Fruit fly (Drosophila melanogaster) whole organism, wandering third instar larva: ENCODE measurements around the gene Dip-B.

Experiments used
- Abd-B ChIP-seq: fragments of >200 bp; optimal IDR thresholded peaks from 2 replicates; lab custom pipeline; 2017; ENCODE audit warnings: missing biosample characterization, missing genetic modification characterization
- CG32264 ChIP-seq: fragments of 200-800 bp; sonication (Bioruptor generic); optimal IDR thresholded peaks from 2 replicates; lab custom pipeline; 2016; ENCODE audit warnings: missing biosample characterization, missing genetic modification characterization
- CG9705 ChIP-seq: fragments of 200-800 bp; sonication (Bioruptor generic); optimal IDR thresholded peaks from 2 replicates; lab custom pipeline; 2018; ENCODE audit warnings: missing biosample characterization, mild to moderate bottlenecking, missing genetic modification characterization
- CrebA ChIP-seq: fragments of 200-800 bp; sonication (Bioruptor generic); optimal IDR thresholded peaks from 2 replicates; lab custom pipeline; 2016; ENCODE audit warnings: missing biosample characterization, mild to moderate bottlenecking, missing genetic modification characterization, borderline replicate concordance
- Dfd ChIP-seq: fragments of >200 bp; optimal IDR thresholded peaks from 2 replicates; lab custom pipeline; 2017; ENCODE audit warnings: missing biosample characterization, missing genetic modification characterization
- GATAd ChIP-seq: sonication (Bioruptor generic); optimal IDR thresholded peaks from 2 replicates; lab custom pipeline; 2016; ENCODE audit warnings: missing biosample characterization, missing genetic modification characterization
- Hnf4 ChIP-seq: fragments of 200-800 bp; sonication (Bioruptor generic); optimal IDR thresholded peaks from 2 replicates; lab custom pipeline; 2016; ENCODE audit warnings: missing biosample characterization, mild to moderate bottlenecking, missing genetic modification characterization
- Hr78 ChIP-seq: fragments of >200 bp; optimal IDR thresholded peaks from 2 replicates; lab custom pipeline; 2017; ENCODE audit warnings: missing biosample characterization, missing genetic modification characterization
- Hr83 ChIP-seq: fragments of 200-300 bp; sonication (Bioruptor generic); optimal IDR thresholded peaks from 2 replicates; lab custom pipeline; 2016; ENCODE audit warnings: missing biosample characterization, mild to moderate bottlenecking, missing genetic modification characterization, moderate library complexity; ENCODE audit not compliant: poor library complexity, severe bottlenecking
- Mio ChIP-seq: sonication (Bioruptor generic); optimal IDR thresholded peaks from 2 replicates; lab custom pipeline; 2016; ENCODE audit warnings: missing biosample characterization, missing genetic modification characterization
- Myc ChIP-seq: fragments of >200 bp; optimal IDR thresholded peaks from 2 replicates; lab custom pipeline; 2017
- N ChIP-seq: fragments of >200 bp; optimal IDR thresholded peaks from 2 replicates; lab custom pipeline; 2018; ENCODE audit warnings: missing biosample characterization, missing external identifiers, missing genetic modification characterization
- OdsH ChIP-seq: fragments of 200-800 bp; sonication (Bioruptor generic); optimal IDR thresholded peaks from 2 replicates; lab custom pipeline; 2016; ENCODE audit warnings: missing biosample characterization, mild to moderate bottlenecking, missing genetic modification characterization
- Rel ChIP-seq, 2 experiments: fragments of 200-800 bp; sonication (Bioruptor generic) in 1 of 2; optimal IDR thresholded peaks; 2 replicates in 1 of 2; 3 replicates in 1 of 2; lab custom pipeline; 2016 to 2019; ENCODE audit warnings: mild to moderate bottlenecking in 2 of 2, missing biosample characterization in 2 of 2, missing genetic modification characterization in 2 of 2, moderate library complexity in 1 of 2
- Sp1 ChIP-seq: fragments of 200-800 bp; sonication (Bioruptor generic); optimal IDR thresholded peaks from 3 replicates; lab custom pipeline; 2019; ENCODE audit warnings: missing biosample characterization, mild to moderate bottlenecking, missing genetic modification characterization, moderate library complexity
- Vsx2 ChIP-seq: fragments of 200-300, 225-300 bp; sonication (Bioruptor generic); optimal IDR thresholded peaks from 2 replicates; lab custom pipeline; 2018; ENCODE audit warnings: missing biosample characterization, missing genetic modification characterization; ENCODE audit not compliant: partially characterized antibody
- br ChIP-seq: fragments of 200-800 bp; sonication (Bioruptor generic); optimal IDR thresholded peaks from 2 replicates; lab custom pipeline; 2016; ENCODE audit warnings: missing biosample characterization, missing genetic modification characterization
- brk ChIP-seq: fragments of 200-800 bp; sonication (Bioruptor generic); optimal IDR thresholded peaks from 2 replicates; lab custom pipeline; 2016; ENCODE audit warnings: missing biosample characterization, mild to moderate bottlenecking, missing genetic modification characterization
- dl ChIP-seq, 2 experiments: fragments of 175-275, 200-275 bp in 1 of 2; fragments of 200-275 bp in 1 of 2; sonication (Bioruptor generic); optimal IDR thresholded peaks; lab custom pipeline; 2018; ENCODE audit warnings: mild to moderate bottlenecking in 2 of 2, missing biosample characterization in 2 of 2, missing genetic modification characterization in 2 of 2, moderate library complexity in 2 of 2; ENCODE audit not compliant: partially characterized antibody in 2 of 2, insufficient read depth in 1 of 2
- dmrt93B ChIP-seq: fragments of 200-800 bp; sonication (Bioruptor generic); optimal IDR thresholded peaks from 2 replicates; lab custom pipeline; 2018; ENCODE audit warnings: missing biosample characterization, mild to moderate bottlenecking, missing genetic modification characterization
- dsf ChIP-seq: sonication (Bioruptor generic); optimal IDR thresholded peaks from 2 replicates; lab custom pipeline; 2016; ENCODE audit warnings: missing biosample characterization, missing genetic modification characterization, borderline replicate concordance
- ey ChIP-seq: fragments of 200-800 bp; sonication (Bioruptor generic); optimal IDR thresholded peaks from 2 replicates; lab custom pipeline; 2016; ENCODE audit warnings: missing biosample characterization, missing genetic modification characterization
- foxo ChIP-seq, 2 experiments: fragments of 200-800 bp; sonication (Bioruptor generic); optimal IDR thresholded peaks; 2 replicates in 1 of 2; 3 replicates in 1 of 2; lab custom pipeline; 2016 to 2017; ENCODE audit warnings: missing biosample characterization in 2 of 2, missing genetic modification characterization in 2 of 2
- fru ChIP-seq: fragments of 200-800 bp; sonication (Bioruptor generic); optimal IDR thresholded peaks from 3 replicates; lab custom pipeline; 2016; ENCODE audit warnings: missing biosample characterization, mild to moderate bottlenecking, missing genetic modification characterization
- jim ChIP-seq: fragments of 175-275, 200-325 bp; sonication (Bioruptor generic); optimal IDR thresholded peaks from 2 replicates; lab custom pipeline; 2016; ENCODE audit warnings: missing biosample characterization, mild to moderate bottlenecking, missing genetic modification characterization
- pan ChIP-seq: fragments of >200 bp; optimal IDR thresholded peaks from 2 replicates; lab custom pipeline; 2017
- rgr ChIP-seq: fragments of 200-800 bp; sonication (Bioruptor generic); optimal IDR thresholded peaks from 3 replicates; lab custom pipeline; 2016; ENCODE audit warnings: missing biosample characterization, mild to moderate bottlenecking, missing genetic modification characterization
- sage ChIP-seq: fragments of 200-800 bp; sonication (Bioruptor generic); optimal IDR thresholded peaks from 2 replicates; lab custom pipeline; 2016; ENCODE audit warnings: missing biosample characterization, mild to moderate bottlenecking, missing genetic modification characterization
- sv ChIP-seq: fragments of 200-800 bp; sonication (Bioruptor generic); optimal IDR thresholded peaks from 3 replicates; lab custom pipeline; 2016; ENCODE audit warnings: missing biosample characterization, missing genetic modification characterization
- tai ChIP-seq: sonication (Bioruptor generic); optimal IDR thresholded peaks from 2 replicates; lab custom pipeline; 2016; ENCODE audit warnings: missing biosample characterization, missing genetic modification characterization
- usp ChIP-seq: fragments of >200 bp; optimal IDR thresholded peaks from 2 replicates; lab custom pipeline; 2017; ENCODE audit warnings: missing biosample characterization, missing genetic modification characterization

Dip-B gene

dm6 chr3R:13804971-13805603 lies 23.0 kb downstream of the Dip-B start:
- TF ChIP-seq CG32264 (GFP tag; lab: Kevin White, UChicago) = no peak
- TF ChIP-seq Abd-B (GFP tag; lab: Kevin White, UChicago) = no peak
- no peak for TF ChIP-seq br
- TF ChIP-seq Mio (GFP tag; lab: Kevin White, UChicago) = no peak
- TF ChIP-seq Vsx2 (GFP tag; lab: Kevin White, UChicago) = no peak
- no peak for TF ChIP-seq Hnf4 (GFP tag; lab: Kevin White, UChicago)
- no peak for TF ChIP-seq Hr78 (GFP tag; lab: Kevin White, UChicago)
- TF ChIP-seq ey (GFP tag; lab: Kevin White, UChicago) = no peak
- no peak for TF ChIP-seq OdsH
- TF ChIP-seq foxo (GFP tag; optimal IDR thresholded peaks at IDR 0.05; lab: Kevin White, UChicago) = no peak
- TF ChIP-seq rgr = no peak

- TF ChIP-seq brk = no peak
- TF ChIP-seq Sp1 (GFP tag; lab: Kevin White, UChicago) = no peak
- no peak for TF ChIP-seq rgr
- TF ChIP-seq foxo (GFP tag; optimal IDR thresholded peaks at IDR 0.05; lab: Kevin White, UChicago) = no peak
- TF ChIP-seq tai = no peak
- TF ChIP-seq GATAd (GFP tag; lab: Kevin White, UChicago) = no peak
- no peak for TF ChIP-seq Myc (lab: Kevin White, UChicago)
- TF ChIP-seq CrebA (GFP tag; lab: Kevin White, UChicago) = no peak
- TF ChIP-seq jim (GFP tag; lab: Kevin White, UChicago) = no peak
- no peak for TF ChIP-seq Rel (GFP tag; optimal IDR thresholded peaks at IDR 0.05; lab: Kevin White, UChicago)
- no peak for TF ChIP-seq Rel (tag; optimal IDR thresholded peaks at IDR 0.05; lab: Kevin White, UChicago)
- no peak for TF ChIP-seq pan (lab: Kevin White, UChicago)
- no peak for TF ChIP-seq sv (GFP tag; lab: Kevin White, UChicago)
- no peak for TF ChIP-seq usp
These were observed 24.1 kb downstream of the Dip-B start for dm6 chr3R:13806032-13806709.

dm6 chr3R:13806710-13807093 lies 24.6 kb downstream of the Dip-B start:
- no peak for TF ChIP-seq Myc (lab: Kevin White, UChicago)
- no peak for TF ChIP-seq Hr78 (GFP tag; lab: Kevin White, UChicago)
- no peak for TF ChIP-seq Dfd (GFP tag; lab: Kevin White, UChicago)
- no peak for TF ChIP-seq jim (GFP tag; lab: Kevin White, UChicago)
- no peak for TF ChIP-seq sage
- no peak for TF ChIP-seq N (GFP tag; lab: Kevin White, UChicago)
- peak in 1 of 2 experiments; percentile 2 for TF ChIP-seq foxo (GFP tag; optimal IDR thresholded peaks at IDR 0.05; lab: Kevin White, UChicago)
- no peak for TF ChIP-seq pan (lab: Kevin White, UChicago)
- TF ChIP-seq CG9705 (GFP tag; lab: Kevin White, UChicago) = no peak
- TF ChIP-seq dmrt93B (GFP tag; lab: Kevin White, UChicago) = no peak
- no peak for TF ChIP-seq Hr83 (GFP tag; lab: Kevin White, UChicago)
- peak; percentile 13 for TF ChIP-seq fru (GFP tag; lab: Kevin White, UChicago)
- no peak for TF ChIP-seq br

- TF ChIP-seq Rel (GFP tag; optimal IDR thresholded peaks at IDR 0.05; lab: Kevin White, UChicago) (no peak), Rel (tag; optimal IDR thresholded peaks at IDR 0.05; lab: Kevin White, UChicago) (peak; percentile 60), sv (GFP tag; lab: Kevin White, UChicago) (no peak)
These were observed 25.2 kb downstream of the Dip-B start for dm6 chr3R:13807330-13807729.

- TF ChIP-seq dsf (no peak), foxo (GFP tag; optimal IDR thresholded peaks at IDR 0.05; lab: Kevin White, UChicago) (peak in 1 of 2 experiments; percentile 7), jim (GFP tag; lab: Kevin White, UChicago) (no peak), Rel (GFP tag; optimal IDR thresholded peaks at IDR 0.05; lab: Kevin White, UChicago) (no peak), Rel (tag; optimal IDR thresholded peaks at IDR 0.05; lab: Kevin White, UChicago) (no peak), dl (GFP tag; optimal IDR thresholded peaks at IDR 0.05; lab: Kevin White, UChicago; ENCODE audit: insufficient read depth in 1 of 2, partially characterized antibody in 2 of 2) (no peak), CG9705 (GFP tag; lab: Kevin White, UChicago) (no peak)
These were observed 25.8 kb downstream of the Dip-B start for dm6 chr3R:13807906-13808305.
